Fruit fly (Drosophila melanogaster) whole organism, pupa: ENCODE data around the gene arg.
A peak's percentile ranks its signal among the peaks of the same experiment; 100 is the strongest.

Source experiments
- CG10348 ChIP-seq: fragments of 200-800 bp; sonication (Bioruptor generic); IDR thresholded peaks from 2 replicates; pipeline ENCODE4 v1.3.6; 2022; ENCODE audit warnings: missing biosample characterization, missing genetic modification characterization
- CG13204 ChIP-seq: fragments of 200-800 bp; sonication (Bioruptor generic); optimal IDR thresholded peaks from 2 replicates; lab custom pipeline; 2018; ENCODE audit warnings: missing biosample characterization, mild to moderate bottlenecking, missing genetic modification characterization, moderate library complexity
- CG32121 ChIP-seq: fragments of 200-800 bp; sonication (Bioruptor generic); IDR thresholded peaks from 2 replicates; pipeline ENCODE4 v1.3.6; 2022; ENCODE audit warnings: missing biosample characterization, missing genetic modification characterization
- CG34367 ChIP-seq: fragments of 200-800 bp; sonication (Bioruptor generic); optimal IDR thresholded peaks from 2 replicates; lab custom pipeline; 2018; ENCODE audit warnings: missing biosample characterization, mild to moderate bottlenecking, missing genetic modification characterization
- CG4496 ChIP-seq: fragments of 200-800 bp; sonication (Bioruptor generic); IDR thresholded peaks from 3 replicates; pipeline ENCODE4 v1.3.6; 2022; ENCODE audit warnings: missing biosample characterization, missing genetic modification characterization
- CG8159 ChIP-seq: fragments of 200-800 bp; sonication (Bioruptor generic); optimal IDR thresholded peaks from 3 replicates; lab custom pipeline; 2018; ENCODE audit warnings: missing biosample characterization, mild to moderate bottlenecking, missing genetic modification characterization, moderate library complexity
- Ets98B ChIP-seq: fragments of 200-800 bp; sonication (Bioruptor generic); IDR thresholded peaks from 2 replicates; pipeline ENCODE4 v1.3.6; 2022; ENCODE audit warnings: missing biosample characterization, missing genetic modification characterization
- Pif1B ChIP-seq: fragments of 200-800 bp; sonication (Bioruptor generic); optimal IDR thresholded peaks from 3 replicates; lab custom pipeline; 2016; ENCODE audit warnings: missing biosample characterization, missing genetic modification characterization

- TF ChIP-seq CG32121 (GFP tag; lab: Robert Waterston, UW) (no peak), CG34367 (tag; lab: Kevin White, UChicago) (no peak), CG4496 (GFP tag; lab: Robert Waterston, UW) (0 out of 3 replicates have a peak, but pooled peaks have one; percentile 21), CG13204 (no peak), CG10348 (GFP tag; lab: Robert Waterston, UW) (no peak), CG8159 (tag; lab: Kevin White, UChicago) (no peak), Ets98B (GFP tag; lab: Robert Waterston, UW) (no peak), Pif1B (GFP tag; lab: Kevin White, UChicago) (no peak)
These were observed 10.8 kb upstream of the arg start for dm6 chrX:498434-498833.
